Worm (Caenorhabditis elegans): ENCODE results near the gene C27H6.8.
"Not testable (repeated sequence)": the region's sequence is repeated elsewhere in the genome, so short reads cannot be mapped to it uniquely, and the experiment has no call there.

DNA sequence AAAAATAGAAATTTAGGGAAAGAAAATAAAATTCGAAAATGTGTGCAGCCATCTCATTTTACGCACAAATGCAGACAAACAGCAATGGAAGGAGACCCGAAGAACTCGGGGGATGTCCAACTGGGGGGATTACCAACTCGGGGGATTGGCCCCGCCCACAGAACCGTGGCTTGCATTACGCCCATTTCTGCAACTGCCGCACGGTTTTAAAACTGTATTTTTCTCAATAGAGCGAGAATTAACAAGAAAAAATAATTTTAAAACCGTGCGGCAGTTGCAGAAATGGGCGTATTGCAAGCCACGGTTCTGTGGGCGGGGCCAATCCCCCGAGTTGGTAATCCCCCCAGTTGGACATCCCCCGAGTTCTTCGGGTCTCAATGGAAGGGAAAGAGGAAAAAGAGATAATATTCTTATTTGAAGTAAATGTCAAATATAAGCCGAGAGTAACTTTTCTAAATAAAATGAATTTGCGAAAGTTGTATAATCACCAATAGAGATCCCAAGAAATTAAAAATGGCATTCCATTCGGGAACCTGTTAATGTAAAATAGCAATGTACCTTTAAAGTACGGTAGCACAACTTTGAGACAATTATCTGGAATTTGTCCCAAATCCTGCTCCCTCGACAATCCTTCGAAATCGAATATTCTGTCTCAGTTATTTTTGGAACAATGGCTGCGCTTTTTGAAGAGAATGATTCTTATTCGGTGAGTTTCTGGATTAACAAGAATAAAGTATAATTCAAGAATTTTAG is 6.7 kb downstream of the C27H6.8 start, which contains the start of the genes ruvb-1 and tofu-1:
- not testable (repeated sequence) for TF ChIP-seq T23F11.4 (GFP tag; optimal IDR thresholded peaks at IDR 0.05); pat-9 (tag; optimal IDR thresholded peaks at IDR 0.05); unc-86 (tag; optimal IDR thresholded peaks at IDR 0.05); ama-1 (optimal IDR thresholded peaks at IDR 0.05)
- TF ChIP-seq nfya-1 (tag; optimal IDR thresholded peaks at IDR 0.05), result peak; percentile 26
- peak; percentile 70 for TF ChIP-seq F13H6.1 (tag; optimal IDR thresholded peaks at IDR 0.05)
- peak; percentile 75 for TF ChIP-seq ets-4 (tag; optimal IDR thresholded peaks at IDR 0.05)

Data from whole organism, late embryonic.